Fruit fly (Drosophila melanogaster) whole organism, wandering third instar larva: ENCODE measurements around the gene CG33500.

ENCODE experiments used
- Abd-B ChIP-seq: fragments of >200 bp; optimal IDR thresholded peaks from 2 replicates; lab custom pipeline; 2017; ENCODE audit warnings: missing biosample characterization, missing genetic modification characterization
- CG32264 ChIP-seq: fragments of 200-800 bp; sonication (Bioruptor generic); optimal IDR thresholded peaks from 2 replicates; lab custom pipeline; 2016; ENCODE audit warnings: missing biosample characterization, missing genetic modification characterization
- CrebA ChIP-seq: fragments of 200-800 bp; sonication (Bioruptor generic); optimal IDR thresholded peaks from 2 replicates; lab custom pipeline; 2016; ENCODE audit warnings: missing biosample characterization, mild to moderate bottlenecking, missing genetic modification characterization, borderline replicate concordance
- Dif ChIP-seq: fragments of 200-275, 200-300 bp; sonication (Bioruptor generic); optimal IDR thresholded peaks from 2 replicates; lab custom pipeline; 2018; ENCODE audit warnings: missing biosample characterization, missing genetic modification characterization; ENCODE audit not compliant: partially characterized antibody
- GATAd ChIP-seq: sonication (Bioruptor generic); optimal IDR thresholded peaks from 2 replicates; lab custom pipeline; 2016; ENCODE audit warnings: missing biosample characterization, missing genetic modification characterization
- HLH106 ChIP-seq: fragments of 200-800 bp; optimal IDR thresholded peaks from 3 replicates; lab custom pipeline; 2019; ENCODE audit warnings: missing biosample characterization, mild to moderate bottlenecking, missing genetic modification characterization, moderate library complexity
- Hnf4 ChIP-seq: fragments of 200-800 bp; sonication (Bioruptor generic); optimal IDR thresholded peaks from 2 replicates; lab custom pipeline; 2016; ENCODE audit warnings: missing biosample characterization, mild to moderate bottlenecking, missing genetic modification characterization
- Hr83 ChIP-seq: fragments of 200-300 bp; sonication (Bioruptor generic); optimal IDR thresholded peaks from 2 replicates; lab custom pipeline; 2016; ENCODE audit warnings: missing biosample characterization, mild to moderate bottlenecking, missing genetic modification characterization, moderate library complexity; ENCODE audit not compliant: poor library complexity, severe bottlenecking
- Mio ChIP-seq: sonication (Bioruptor generic); optimal IDR thresholded peaks from 2 replicates; lab custom pipeline; 2016; ENCODE audit warnings: missing biosample characterization, missing genetic modification characterization
- Myc ChIP-seq: fragments of >200 bp; optimal IDR thresholded peaks from 2 replicates; lab custom pipeline; 2017
- N ChIP-seq: fragments of >200 bp; optimal IDR thresholded peaks from 2 replicates; lab custom pipeline; 2018; ENCODE audit warnings: missing biosample characterization, missing external identifiers, missing genetic modification characterization
- OdsH ChIP-seq: fragments of 200-800 bp; sonication (Bioruptor generic); optimal IDR thresholded peaks from 2 replicates; lab custom pipeline; 2016; ENCODE audit warnings: missing biosample characterization, mild to moderate bottlenecking, missing genetic modification characterization
- Rel ChIP-seq, 2 experiments: fragments of 200-800 bp; sonication (Bioruptor generic) in 1 of 2; optimal IDR thresholded peaks; 2 replicates in 1 of 2; 3 replicates in 1 of 2; lab custom pipeline; 2016 to 2019; ENCODE audit warnings: mild to moderate bottlenecking in 2 of 2, missing biosample characterization in 2 of 2, missing genetic modification characterization in 2 of 2, moderate library complexity in 1 of 2
- Sp1 ChIP-seq: fragments of 200-800 bp; sonication (Bioruptor generic); optimal IDR thresholded peaks from 3 replicates; lab custom pipeline; 2019; ENCODE audit warnings: missing biosample characterization, mild to moderate bottlenecking, missing genetic modification characterization, moderate library complexity
- Vsx2 ChIP-seq: fragments of 200-300, 225-300 bp; sonication (Bioruptor generic); optimal IDR thresholded peaks from 2 replicates; lab custom pipeline; 2018; ENCODE audit warnings: missing biosample characterization, missing genetic modification characterization; ENCODE audit not compliant: partially characterized antibody
- br ChIP-seq: fragments of 200-800 bp; sonication (Bioruptor generic); optimal IDR thresholded peaks from 2 replicates; lab custom pipeline; 2016; ENCODE audit warnings: missing biosample characterization, missing genetic modification characterization
- brk ChIP-seq: fragments of 200-800 bp; sonication (Bioruptor generic); optimal IDR thresholded peaks from 2 replicates; lab custom pipeline; 2016; ENCODE audit warnings: missing biosample characterization, mild to moderate bottlenecking, missing genetic modification characterization
- dmrt93B ChIP-seq: fragments of 200-800 bp; sonication (Bioruptor generic); optimal IDR thresholded peaks from 2 replicates; lab custom pipeline; 2018; ENCODE audit warnings: missing biosample characterization, mild to moderate bottlenecking, missing genetic modification characterization
- dsf ChIP-seq: sonication (Bioruptor generic); optimal IDR thresholded peaks from 2 replicates; lab custom pipeline; 2016; ENCODE audit warnings: missing biosample characterization, missing genetic modification characterization, borderline replicate concordance
- ey ChIP-seq: fragments of 200-800 bp; sonication (Bioruptor generic); optimal IDR thresholded peaks from 2 replicates; lab custom pipeline; 2016; ENCODE audit warnings: missing biosample characterization, missing genetic modification characterization
- foxo ChIP-seq, 2 experiments: fragments of 200-800 bp; sonication (Bioruptor generic); optimal IDR thresholded peaks; 2 replicates in 1 of 2; 3 replicates in 1 of 2; lab custom pipeline; 2016 to 2017; ENCODE audit warnings: missing biosample characterization in 2 of 2, missing genetic modification characterization in 2 of 2
- fru ChIP-seq: fragments of 200-800 bp; sonication (Bioruptor generic); optimal IDR thresholded peaks from 3 replicates; lab custom pipeline; 2016; ENCODE audit warnings: missing biosample characterization, mild to moderate bottlenecking, missing genetic modification characterization
- h ChIP-seq: fragments of 200-800 bp; sonication (Bioruptor generic); optimal IDR thresholded peaks from 3 replicates; lab custom pipeline; 2016; ENCODE audit warnings: missing biosample characterization, mild to moderate bottlenecking, missing genetic modification characterization
- jim ChIP-seq: fragments of 175-275, 200-325 bp; sonication (Bioruptor generic); optimal IDR thresholded peaks from 2 replicates; lab custom pipeline; 2016; ENCODE audit warnings: missing biosample characterization, mild to moderate bottlenecking, missing genetic modification characterization
- lola ChIP-seq: fragments of >200 bp; optimal IDR thresholded peaks from 2 replicates; lab custom pipeline; 2017; ENCODE audit warnings: missing biosample characterization, missing genetic modification characterization
- psq ChIP-seq: fragments of 200-800 bp; sonication (Bioruptor generic); optimal IDR thresholded peaks from 3 replicates; lab custom pipeline; 2017; ENCODE audit warnings: missing biosample characterization, mild to moderate bottlenecking, missing genetic modification characterization, moderate library complexity
- rgr ChIP-seq: fragments of 200-800 bp; sonication (Bioruptor generic); optimal IDR thresholded peaks from 3 replicates; lab custom pipeline; 2016; ENCODE audit warnings: missing biosample characterization, mild to moderate bottlenecking, missing genetic modification characterization
- sage ChIP-seq: fragments of 200-800 bp; sonication (Bioruptor generic); optimal IDR thresholded peaks from 2 replicates; lab custom pipeline; 2016; ENCODE audit warnings: missing biosample characterization, mild to moderate bottlenecking, missing genetic modification characterization
- sv ChIP-seq: fragments of 200-800 bp; sonication (Bioruptor generic); optimal IDR thresholded peaks from 3 replicates; lab custom pipeline; 2016; ENCODE audit warnings: missing biosample characterization, missing genetic modification characterization
- tai ChIP-seq: sonication (Bioruptor generic); optimal IDR thresholded peaks from 2 replicates; lab custom pipeline; 2016; ENCODE audit warnings: missing biosample characterization, missing genetic modification characterization
- usp ChIP-seq: fragments of >200 bp; optimal IDR thresholded peaks from 2 replicates; lab custom pipeline; 2017; ENCODE audit warnings: missing biosample characterization, missing genetic modification characterization
- woc ChIP-seq: sonication (Bioruptor generic); optimal IDR thresholded peaks from 2 replicates; lab custom pipeline; 2016; ENCODE audit warnings: missing biosample characterization, mild to moderate bottlenecking, missing genetic modification characterization

The CG33500 gene

DNA sequence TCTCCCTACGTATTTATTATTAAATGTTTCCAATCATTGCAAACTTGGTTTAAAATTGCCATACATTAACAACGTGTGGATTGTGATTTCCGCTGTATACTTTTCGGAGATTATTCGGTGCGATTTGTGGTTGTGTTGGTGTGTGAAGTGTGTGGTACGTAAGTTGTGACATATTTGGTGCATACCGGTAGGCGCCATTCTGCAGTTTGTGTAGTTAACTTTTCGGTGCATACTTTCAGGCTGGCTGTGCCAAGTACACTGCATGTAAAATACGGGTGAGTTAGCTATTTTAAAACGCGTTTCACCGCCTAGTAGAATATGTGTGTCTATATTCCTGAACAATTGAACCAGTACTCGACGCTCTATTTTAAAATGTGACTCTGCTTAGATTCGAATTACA lies 14.8 kb downstream of the CG33500 start (continued):
- TF ChIP-seq Abd-B (GFP tag; lab: Kevin White, UChicago) (no peak), Myc (lab: Kevin White, UChicago) (peak; percentile 95), ey (no peak), usp (GFP tag; lab: Kevin White, UChicago) (no peak), br (GFP tag; lab: Kevin White, UChicago) (no peak), tai (GFP tag; lab: Kevin White, UChicago) (no peak), dmrt93B (no peak), Dif (GFP tag; lab: Kevin White, UChicago) (peak; percentile 23)
- TF ChIP-seq, all 38 proteins: peak for 5

DNA sequence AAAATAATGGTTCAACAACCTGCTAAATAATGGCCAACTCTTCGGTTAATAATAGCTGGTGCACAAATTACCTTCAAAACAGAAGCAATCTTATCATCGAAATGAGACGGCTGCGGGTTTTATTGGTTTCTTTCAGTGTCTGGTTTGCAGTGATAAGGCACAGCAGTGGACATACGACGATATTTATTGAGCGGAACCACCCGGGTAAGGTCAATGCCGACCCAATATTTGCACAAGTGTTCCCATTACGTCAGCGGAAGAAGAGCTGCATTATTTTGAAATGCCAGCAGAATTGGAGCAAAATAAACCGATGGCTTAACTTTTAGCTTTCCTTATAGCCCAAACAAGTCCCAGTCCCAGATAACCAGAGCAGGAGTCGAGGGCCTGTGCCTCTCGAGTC lies 17.3 kb downstream of the CG33500 start:
- TF ChIP-seq brk (GFP tag; lab: Kevin White, UChicago) (peak; percentile 19), GATAd (GFP tag; lab: Kevin White, UChicago) (no peak), h (GFP tag; lab: Kevin White, UChicago) (peak; percentile 30), Hnf4 (no peak), CrebA (GFP tag; lab: Kevin White, UChicago) (no peak), Vsx2 (GFP tag; lab: Kevin White, UChicago) (no peak), Rel (GFP tag; optimal IDR thresholded peaks at IDR 0.05; lab: Kevin White, UChicago) (no peak), Rel (tag; optimal IDR thresholded peaks at IDR 0.05; lab: Kevin White, UChicago) (peak; percentile 69), CG32264 (GFP tag; lab: Kevin White, UChicago) (no peak), Sp1 (GFP tag; lab: Kevin White, UChicago) (peak; percentile 6)

- TF ChIP-seq foxo (GFP tag; optimal IDR thresholded peaks at IDR 0.05; lab: Kevin White, UChicago) (no peak), jim (GFP tag; lab: Kevin White, UChicago) (no peak), Rel (GFP tag; optimal IDR thresholded peaks at IDR 0.05; lab: Kevin White, UChicago) (no peak), Rel (tag; optimal IDR thresholded peaks at IDR 0.05; lab: Kevin White, UChicago) (peak; percentile 92), sv (GFP tag; lab: Kevin White, UChicago) (no peak), dmrt93B (no peak), CrebA (GFP tag; lab: Kevin White, UChicago) (peak; percentile 12), Dif (GFP tag; lab: Kevin White, UChicago) (no peak)
Measured at dm6 chr3L:11526644-11527184, 18.3 kb downstream of the CG33500 start.

DNA sequence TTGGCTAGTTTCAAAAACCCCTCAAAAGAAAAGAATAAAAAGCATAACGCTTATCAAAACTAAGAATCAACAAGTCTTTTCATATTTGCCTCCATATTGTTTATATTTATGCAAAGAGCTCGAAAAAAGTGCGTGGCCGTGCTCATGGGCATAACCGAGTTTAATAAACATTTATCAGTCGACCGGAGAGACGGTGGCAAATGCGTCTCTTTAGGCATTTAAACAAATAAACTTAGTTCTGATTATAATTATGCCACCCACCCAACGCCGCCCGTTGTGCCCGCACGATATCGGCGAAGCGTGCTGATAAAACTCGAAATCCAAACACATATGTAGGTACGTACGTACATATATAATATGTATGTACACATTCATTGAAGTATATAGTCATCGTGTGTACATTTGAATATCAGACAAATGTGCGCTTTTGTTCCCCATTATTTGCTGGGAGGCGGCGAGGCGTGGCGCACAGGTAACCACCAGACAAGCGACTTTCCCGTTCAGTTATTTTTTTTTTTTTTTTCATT lies 20.0 kb downstream of the CG33500 start:
- TF ChIP-seq dsf (no peak), fru (peak; percentile 28), Hr83 (peak; percentile 40), sage (no peak), br (GFP tag; lab: Kevin White, UChicago) (peak; percentile 22), woc (GFP tag; lab: Kevin White, UChicago) (no peak), Rel (GFP tag; optimal IDR thresholded peaks at IDR 0.05; lab: Kevin White, UChicago) (no peak), Rel (tag; optimal IDR thresholded peaks at IDR 0.05; lab: Kevin White, UChicago) (peak; percentile 36), foxo (GFP tag; optimal IDR thresholded peaks at IDR 0.05; lab: Kevin White, UChicago) (peak in 1 of 2 experiments; percentile 6), HLH106 (tag; lab: Kevin White, UChicago) (no peak), psq (GFP tag; lab: Kevin White, UChicago) (no peak), sv (GFP tag; lab: Kevin White, UChicago) (no peak), lola (GFP tag; lab: Kevin White, UChicago) (no peak), rgr (GFP tag; lab: Kevin White, UChicago) (peak; percentile 35), OdsH (GFP tag; lab: Kevin White, UChicago) (peak; percentile 28), N (GFP tag; lab: Kevin White, UChicago) (no peak), h (GFP tag; lab: Kevin White, UChicago) (peak; percentile 54), Mio (no peak)
- TF ChIP-seq, all 38 proteins: peak for 8
